Fruit fly (Drosophila melanogaster): Measurements from ENCODE around the gene mtTFB2.

DNA sequence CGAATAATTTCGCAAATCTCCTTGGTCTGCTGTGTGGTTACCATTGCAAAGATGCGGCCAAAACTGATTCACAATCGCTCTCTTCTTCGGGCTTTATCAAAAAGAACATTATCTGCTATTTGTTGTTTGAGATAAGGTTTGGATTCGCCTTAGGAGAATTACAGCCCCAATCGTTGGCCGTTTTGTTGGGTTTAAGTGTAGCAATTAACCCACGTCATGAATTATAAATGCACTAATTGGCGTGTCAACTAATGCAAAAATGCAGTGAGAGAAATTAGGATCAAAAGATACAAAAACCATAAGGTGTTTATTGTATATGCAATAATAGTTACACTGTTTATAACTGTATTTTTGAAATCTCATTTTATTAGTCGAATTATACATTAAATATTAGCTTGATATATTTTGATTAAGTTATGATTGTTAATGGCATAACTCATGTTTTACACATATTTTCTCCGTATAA, 30.0 kb downstream of the mtTFB2 start, which contains the start of gene Alp13:
- TF ChIP-seq Myc (optimal IDR thresholded peaks at IDR 0.05) = no peak
- no peak for TF ChIP-seq psq (optimal IDR thresholded peaks at IDR 0.05)
- TF ChIP-seq ttk (optimal IDR thresholded peaks at IDR 0.05) = no peak
